Worm (Caenorhabditis elegans) whole organism, L4/young adult: ENCODE results near the gene clec-68.

Experiments
- dao-5 ChIP-seq: sonication (generic microtip); optimal IDR thresholded peaks from 2 replicates; lab custom pipeline; 2016; ENCODE audit warnings: missing genotype, missing genetic modification characterization, moderate library complexity, missing compliant biosample characterization
- him-1 ChIP-seq: sonication (generic microtip); optimal IDR thresholded peaks from 2 replicates; lab custom pipeline; 2016; ENCODE audit warnings: missing genotype, missing genetic modification reagents, missing genetic modification characterization, missing compliant biosample characterization

ce11 chrIV:3926117-3926516, at the start of gene clec-68:
- TF ChIP-seq him-1 (no peak), dao-5 (tag; lab: Kevin White, UChicago) (no peak)
